Fruit fly (Drosophila melanogaster): Measurements from ENCODE around the gene p38c.

Gene p38c

dm6 chr3R:24105312-24105902 lies 44.6 kb downstream of the p38c start, which contains the start of gene Syx1A (continued):
- TF ChIP-seq CG3407 (GFP tag; optimal IDR thresholded peaks at IDR 0.05) (no peak), otp (GFP tag; IDR thresholded peaks at IDR 0.05) (no peak), HLH4C (GFP tag; IDR thresholded peaks at IDR 0.05; ENCODE audit: partially characterized antibody) (no peak), CG9727 (GFP tag; optimal IDR thresholded peaks at IDR 0.05) (no peak), kah (GFP tag; optimal IDR thresholded peaks at IDR 0.05) (no peak), cad (GFP tag; optimal IDR thresholded peaks at IDR 0.05) (no peak), p53 (GFP tag; optimal IDR thresholded peaks at IDR 0.05) (no peak), nom (GFP tag; optimal IDR thresholded peaks at IDR 0.05) (peak; percentile 37), CoRest (tag; optimal IDR thresholded peaks at IDR 0.05) (peak; percentile 11), CG3838 (GFP tag; optimal IDR thresholded peaks at IDR 0.05) (peak; percentile 65), Asciz (GFP tag; optimal IDR thresholded peaks at IDR 0.05) (no peak), sna (GFP tag; IDR thresholded peaks at IDR 0.05; ENCODE audit: partially characterized antibody) (no peak), Tbp (GFP tag; optimal IDR thresholded peaks at IDR 0.05) (no peak), mirr (GFP tag; optimal IDR thresholded peaks at IDR 0.05) (no peak), CG13287 (GFP tag; IDR thresholded peaks at IDR 0.05; ENCODE audit: partially characterized antibody) (no peak), CG34376 (GFP tag; optimal IDR thresholded peaks at IDR 0.05) (peak; percentile 26), wdn (GFP tag; IDR thresholded peaks at IDR 0.05) (no peak), en (GFP tag; optimal IDR thresholded peaks at IDR 0.05) (no peak), bowl (GFP tag; IDR thresholded peaks at IDR 0.05) (no peak), ap (GFP tag; IDR thresholded peaks at IDR 0.05) (no peak), Ravus (GFP tag; IDR thresholded peaks at IDR 0.05) (no peak), NFAT (GFP tag; IDR thresholded peaks at IDR 0.05) (no peak), ken (GFP tag; IDR thresholded peaks at IDR 0.05) (no peak), slp2 (GFP tag; optimal IDR thresholded peaks at IDR 0.05) (no peak), CG14667 (GFP tag; IDR thresholded peaks at IDR 0.05) (no peak), luna (GFP tag; optimal IDR thresholded peaks at IDR 0.05) (no peak), grau (tag; optimal IDR thresholded peaks at IDR 0.05) (peak; percentile 18), amos (GFP tag; IDR thresholded peaks at IDR 0.05; ENCODE audit: partially characterized antibody) (no peak), fu2 (GFP tag; optimal IDR thresholded peaks at IDR 0.05) (no peak), ab (GFP tag; optimal IDR thresholded peaks at IDR 0.05) (no peak)

- TF ChIP-seq CG8924 (tag; optimal IDR thresholded peaks at IDR 0.05) (peak; percentile 71), slbo (GFP tag; IDR thresholded peaks at IDR 0.05) (no peak), ci (GFP tag; IDR thresholded peaks at IDR 0.05) (no peak), Deaf1 (tag; optimal IDR thresholded peaks at IDR 0.05) (no peak), nerfin-1 (tag; optimal IDR thresholded peaks at IDR 0.05) (peak; percentile 77), sisA (GFP tag; IDR thresholded peaks at IDR 0.05) (no peak), CG4360 (GFP tag; IDR thresholded peaks at IDR 0.05) (no peak), CG12942 (GFP tag; optimal IDR thresholded peaks at IDR 0.05) (no peak), HLH54F (GFP tag; optimal IDR thresholded peaks at IDR 0.05) (no peak), nom (GFP tag; optimal IDR thresholded peaks at IDR 0.05) (peak; percentile 26), Trl (optimal IDR thresholded peaks at IDR 0.05) (peak; percentile 86 to 95), Trl (GFP tag; optimal IDR thresholded peaks at IDR 0.05) (no peak), sens-2 (GFP tag; IDR thresholded peaks at IDR 0.05) (no peak), abd-A (tag; optimal IDR thresholded peaks at IDR 0.05) (peak; percentile 73), yki (optimal IDR thresholded peaks at IDR 0.05) (peak; percentile 2), Tbp (GFP tag; optimal IDR thresholded peaks at IDR 0.05) (no peak), CG16779 (GFP tag; IDR thresholded peaks at IDR 0.05) (no peak), onecut (GFP tag; IDR thresholded peaks at IDR 0.05) (peak; percentile 94), ind (GFP tag; optimal IDR thresholded peaks at IDR 0.05) (no peak), CG3065 (GFP tag; optimal IDR thresholded peaks at IDR 0.05) (no peak), sna (GFP tag; IDR thresholded peaks at IDR 0.05; ENCODE audit: partially characterized antibody) (no peak), CG9437 (GFP tag; optimal IDR thresholded peaks at IDR 0.05) (peak; percentile 75), CG12299 (tag; optimal IDR thresholded peaks at IDR 0.05) (peak; percentile 43), CG17328 (GFP tag; IDR thresholded peaks at IDR 0.05) (no peak)
These were observed 45.3 kb downstream of the p38c start for dm6 chr3R:24104471-24105311.

All from whole organism, embryonic.